Fruit fly (Drosophila melanogaster) whole organism, adult: ENCODE data around the gene Mkk4.

Experiments used
- CG12768 ChIP-seq: fragments of 200-800 bp; sonication (Bioruptor generic); optimal IDR thresholded peaks from 2 replicates; lab custom pipeline; 2017; ENCODE audit warnings: missing biosample characterization, missing genetic modification characterization, mild to moderate bottlenecking, moderate library complexity, missing genetic modification reagents
- CG14711 ChIP-seq: fragments of 200-800 bp; sonication (Bioruptor generic); optimal IDR thresholded peaks from 2 replicates; lab custom pipeline; 2018; ENCODE audit warnings: missing biosample characterization, mild to moderate bottlenecking, missing genetic modification characterization, moderate library complexity
- CG5204 ChIP-seq: fragments of 200-800 bp; sonication (Bioruptor generic); optimal IDR thresholded peaks from 2 replicates; lab custom pipeline; 2016; ENCODE audit warnings: missing biosample characterization, missing genetic modification characterization
- Clk ChIP-seq: fragments of 200-800 bp; sonication (Bioruptor generic); optimal IDR thresholded peaks from 2 replicates; lab custom pipeline; 2017; ENCODE audit warnings: missing biosample characterization, missing genetic modification characterization
- Hr96 ChIP-seq: fragments of 200-800 bp; sonication (Bioruptor generic); optimal IDR thresholded peaks from 2 replicates; lab custom pipeline; 2016; ENCODE audit warnings: missing biosample characterization, missing genetic modification characterization
- bab1 ChIP-seq: fragments of 200-800 bp; sonication (Bioruptor generic); optimal IDR thresholded peaks from 3 replicates; lab custom pipeline; 2019; ENCODE audit warnings: missing biosample characterization, mild to moderate bottlenecking, missing genetic modification characterization, moderate library complexity
- tj ChIP-seq: fragments of 200-800 bp; sonication (Bioruptor generic); optimal IDR thresholded peaks from 3 replicates; lab custom pipeline; 2017; ENCODE audit warnings: missing biosample characterization, mild to moderate bottlenecking, missing genetic modification characterization, moderate library complexity

DNA sequence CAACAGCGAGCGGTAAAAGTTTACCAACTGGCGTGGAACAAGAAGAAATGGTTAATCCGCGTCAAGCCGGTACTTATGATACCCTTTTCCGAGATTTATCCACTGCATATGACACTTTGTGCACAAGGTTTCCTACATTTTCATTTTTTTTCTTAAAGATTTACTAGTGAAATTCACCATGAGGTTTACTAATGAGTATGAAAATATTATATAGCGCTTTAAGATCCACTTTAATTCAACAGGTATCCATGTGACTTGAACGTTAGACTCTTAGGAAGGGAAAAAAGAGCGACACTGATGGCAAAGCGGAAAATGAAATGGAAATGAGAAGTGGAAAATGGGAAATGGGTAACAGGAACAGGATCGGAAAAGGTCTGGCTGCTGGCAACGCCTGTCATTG, 12.0 kb downstream of the Mkk4 start:
- TF ChIP-seq tj (GFP tag; lab: Kevin White, UChicago) = no peak
- TF ChIP-seq bab1 (GFP tag; lab: Kevin White, UChicago) = no peak
- TF ChIP-seq Clk = no peak
- no peak for TF ChIP-seq CG12768 (GFP tag; lab: Kevin White, UChicago)
- TF ChIP-seq CG5204 (GFP tag; lab: Kevin White, UChicago) = no peak
- TF ChIP-seq Hr96 (GFP tag; lab: Kevin White, UChicago) = no peak
- no peak for TF ChIP-seq CG14711 (tag; lab: Kevin White, UChicago)
